Worm (Caenorhabditis elegans): ENCODE results near the gene tpi-1.
A peak's percentile ranks its signal among the peaks of the same experiment; 100 is the strongest.

DNA sequence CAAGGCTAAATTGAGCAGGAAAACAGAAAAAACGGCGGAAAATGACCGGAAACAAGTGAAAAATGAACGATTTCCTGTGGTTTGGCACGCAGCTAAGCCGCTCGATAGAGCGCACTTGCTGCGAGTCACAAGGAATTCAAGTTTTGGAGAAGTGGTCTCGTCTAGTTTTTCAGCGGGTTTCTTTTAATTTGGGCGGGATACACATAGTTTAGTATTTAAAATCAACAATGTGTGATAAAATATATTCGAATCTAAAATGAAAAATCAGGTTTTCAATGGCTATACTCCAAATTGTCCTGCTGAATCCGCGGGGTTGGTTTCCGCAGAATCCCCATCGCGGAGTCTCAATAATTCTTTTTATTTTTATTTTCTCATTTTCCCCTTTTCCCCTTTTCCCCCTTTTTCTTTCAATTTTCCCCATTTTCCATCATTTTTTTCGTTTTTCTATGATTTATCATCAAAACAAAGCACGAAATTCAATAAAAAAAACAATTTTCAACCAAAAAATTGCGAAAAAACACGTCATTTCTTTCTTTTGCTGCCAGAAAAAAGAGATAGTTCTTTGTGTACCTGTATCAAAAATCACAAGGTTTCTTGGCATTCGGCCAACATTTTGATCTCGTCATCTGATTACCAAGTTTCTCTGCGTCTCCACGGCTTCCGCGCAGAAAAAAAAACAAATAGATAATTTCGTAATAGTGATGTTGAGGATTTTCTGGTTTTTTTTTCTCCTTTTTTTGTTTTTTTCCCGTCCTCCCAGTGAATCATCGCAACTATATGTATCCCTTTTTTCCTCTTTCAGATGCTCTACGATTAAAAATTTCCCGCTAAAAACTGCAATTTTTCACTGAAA is 3.4 kb upstream of the tpi-1 start, which contains the start of gene ippk-1:
- TF ChIP-seq fos-1 (tag; optimal IDR thresholded peaks at IDR 0.05) (no peak), Y75B8A.6 (GFP tag; IDR thresholded peaks at IDR 0.05) (no peak), dmd-6 (GFP tag; IDR thresholded peaks at IDR 0.05) (peak; percentile 83), zip-2 (tag; optimal IDR thresholded peaks at IDR 0.05) (no peak), nhr-28 (tag; optimal IDR thresholded peaks at IDR 0.05) (peak; percentile 71), ceh-44 (GFP tag; IDR thresholded peaks at IDR 0.05) (no peak), ceh-82 (tag; optimal IDR thresholded peaks at IDR 0.05) (no peak), fkh-10 (GFP tag; optimal IDR thresholded peaks at IDR 0.05) (peak; percentile 83)
